Worm (Caenorhabditis elegans) whole organism, midembryonic: ENCODE results near the gene egas-3.
A peak's percentile ranks its signal among the peaks of the same experiment; 100 is the strongest.

Experiments used
- T22C8.4 ChIP-seq: fragments of 200-800 bp; sonication (Bioruptor generic); IDR thresholded peaks from 2 replicates; pipeline ENCODE4 v1.3.6; 2022; ENCODE audit warnings: missing genetic modification characterization, missing compliant biosample characterization
- cog-1 ChIP-seq: sonication (generic microtip); optimal IDR thresholded peaks from 2 replicates; lab custom pipeline; 2016; ENCODE audit warnings: missing genetic modification characterization, missing compliant biosample characterization
- flt-1 ChIP-seq: fragments of 200-800 bp; sonication (Bioruptor generic); IDR thresholded peaks from 2 replicates; pipeline ENCODE4 v1.3.6; 2022; ENCODE audit warnings: missing genetic modification characterization, missing compliant biosample characterization
- klf-2 ChIP-seq: fragments of 200-800 bp; sonication (Bioruptor generic); conservative IDR thresholded peaks from 2 replicates; pipeline ENCODE4 v1.3.6; 2022; ENCODE audit warnings: missing genetic modification reagents, missing genetic modification characterization, missing compliant biosample characterization
- med-1 ChIP-seq: sonication (generic microtip); optimal IDR thresholded peaks from 2 replicates; lab custom pipeline; 2017; ENCODE audit warnings: missing genetic modification characterization, mild to moderate bottlenecking, missing compliant biosample characterization, antibody characterized with exemption, missing genetic modification reagents; ENCODE audit not compliant: insufficient read depth
- ref-1 ChIP-seq: fragments of 200-800 bp; sonication (Bioruptor generic); conservative IDR thresholded peaks from 2 replicates; pipeline ENCODE4 v1.3.6; 2022; ENCODE audit warnings: missing genetic modification reagents, missing genetic modification characterization, missing compliant biosample characterization
- tab-1 ChIP-seq: fragments of 200-800 bp; sonication (Bioruptor generic); IDR thresholded peaks from 2 replicates; pipeline ENCODE4 v1.3.6; 2022; ENCODE audit warnings: missing genetic modification characterization, missing compliant biosample characterization
- ztf-23 ChIP-seq: fragments of 200-800 bp; sonication (Bioruptor generic); IDR thresholded peaks from 2 replicates; pipeline ENCODE4 v1.3.6; 2022; ENCODE audit warnings: missing genetic modification reagents, missing genetic modification characterization, missing compliant biosample characterization
- ztf-29 ChIP-seq: fragments of 200-800 bp; sonication (Bioruptor generic); IDR thresholded peaks from 2 replicates; pipeline ENCODE4 v1.3.6; 2022; ENCODE audit warnings: missing genetic modification reagents, missing genetic modification characterization, missing compliant biosample characterization

Gene egas-3

DNA sequence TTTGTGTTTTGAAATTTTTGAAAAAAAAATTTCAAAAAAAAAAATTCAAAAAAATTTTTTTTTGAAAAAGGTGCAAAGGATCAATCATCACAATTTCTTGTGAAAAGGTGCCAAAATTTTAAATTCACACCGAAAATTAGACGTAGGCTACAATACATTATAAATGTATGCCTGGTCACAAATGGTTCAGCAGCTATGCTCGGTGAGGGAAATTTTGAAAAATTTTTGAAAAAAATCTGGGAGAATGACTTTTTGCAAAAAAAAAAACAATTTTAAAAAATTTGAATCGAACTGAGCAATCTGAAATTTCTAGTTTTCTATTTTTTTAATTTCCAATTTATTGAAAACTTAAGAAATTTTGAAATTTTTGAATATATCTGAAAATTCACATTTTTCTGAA is at the start of gene egas-3:
Gene egas-3, minus strand, starts transcription at position 101 of the 400 bp plus-strand sequence.
- TF ChIP-seq cog-1 (tag; lab: Kevin White, UChicago): no peak
- no peak for TF ChIP-seq tab-1 (GFP tag; lab: Robert Waterston, UW)
- no peak for TF ChIP-seq ztf-29 (GFP tag; lab: Robert Waterston, UW)
- no peak for TF ChIP-seq med-1 (GFP tag; lab: Kevin White, UChicago)
- TF ChIP-seq ztf-23 (GFP tag; lab: Robert Waterston, UW): no peak
- no peak for TF ChIP-seq ref-1 (GFP tag; lab: Robert Waterston, UW)
- no peak for TF ChIP-seq klf-2

DNA sequence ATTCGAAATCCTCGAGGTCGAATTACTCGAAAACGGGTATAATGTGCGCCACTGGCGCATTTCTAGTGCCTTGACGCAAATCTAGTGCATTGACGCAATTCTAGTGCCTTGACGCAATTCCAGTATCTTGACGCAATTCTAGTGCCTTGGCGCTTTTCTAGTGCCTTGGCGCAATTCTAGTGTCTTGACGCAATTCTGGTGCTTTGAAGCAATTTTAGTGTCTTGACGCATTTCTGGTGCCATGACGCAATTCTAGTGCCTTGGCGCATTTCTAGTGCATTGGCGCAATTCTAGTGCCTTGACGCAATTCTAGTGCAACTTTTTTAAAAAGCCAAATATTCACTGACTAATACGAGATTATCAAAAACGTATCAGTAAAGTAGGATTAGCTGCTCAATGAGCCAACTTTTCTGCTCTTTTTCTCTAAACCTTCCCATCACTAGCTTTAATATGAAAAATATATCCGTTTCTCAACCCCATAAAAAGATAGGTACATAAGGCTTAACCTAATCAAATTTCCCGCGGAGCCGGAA is 48.4 kb upstream of the egas-3 start, which contains the start of gene Y69H2.17:
Gene Y69H2.17, plus strand, starts transcription at position 483 of the 533 bp plus-strand sequence.
- TF ChIP-seq T22C8.4 (no peak), tab-1 (GFP tag; lab: Robert Waterston, UW) (no peak), cog-1 (tag; lab: Kevin White, UChicago) (no peak), ztf-29 (GFP tag; lab: Robert Waterston, UW) (no peak), med-1 (GFP tag; lab: Kevin White, UChicago) (no peak), flt-1 (GFP tag; lab: Robert Waterston, UW) (no peak), ref-1 (GFP tag; lab: Robert Waterston, UW) (no peak), klf-2 (no peak), ztf-23 (GFP tag; lab: Robert Waterston, UW) (no peak)

DNA sequence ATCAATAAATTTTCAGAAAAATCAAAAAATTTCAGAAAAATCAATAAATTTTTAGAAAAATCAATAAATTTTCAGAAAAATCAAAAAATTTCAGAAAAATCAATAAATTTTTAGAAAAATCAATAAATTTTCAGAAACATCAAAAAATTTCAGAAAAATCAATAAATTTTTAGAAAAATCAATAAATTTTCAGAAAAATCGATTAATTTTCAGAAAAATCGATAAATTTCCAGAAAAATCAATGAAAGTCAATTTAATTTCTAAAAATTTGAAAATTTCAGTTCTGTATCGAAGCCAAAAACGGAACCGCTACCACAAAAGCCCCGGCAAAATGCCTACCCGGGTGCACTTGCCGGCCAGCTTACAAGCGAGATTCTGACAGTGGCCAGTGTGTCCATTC is 39.2 kb upstream of the egas-3 start:
- TF ChIP-seq T22C8.4: peak; percentile 60

DNA sequence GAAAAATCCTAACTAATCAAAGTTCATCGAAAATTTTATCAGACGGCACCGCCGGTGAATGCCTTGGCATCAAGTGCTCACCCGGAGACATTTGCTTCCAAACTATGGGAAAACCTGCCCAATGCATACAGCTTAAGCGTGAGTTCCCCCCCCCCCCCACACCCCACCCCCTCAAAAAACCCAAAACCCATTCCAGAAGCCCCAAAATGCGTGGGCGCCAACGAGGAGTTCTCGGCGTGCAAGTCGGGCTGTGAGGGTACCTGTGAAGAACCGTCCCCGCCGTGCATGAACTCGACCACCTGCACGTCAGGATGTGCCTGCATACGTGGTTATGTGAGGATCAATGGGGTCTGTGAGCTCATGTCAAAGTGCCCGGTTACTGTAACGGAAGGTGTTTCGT is 38.2 kb upstream of the egas-3 start:
- TF ChIP-seq ztf-29 (GFP tag; lab: Robert Waterston, UW) (no peak), med-1 (GFP tag; lab: Kevin White, UChicago) (no peak), T22C8.4 (no peak), cog-1 (tag; lab: Kevin White, UChicago) (no peak), tab-1 (GFP tag; lab: Robert Waterston, UW) (no peak), ref-1 (GFP tag; lab: Robert Waterston, UW) (no peak), klf-2 (no peak), ztf-23 (GFP tag; lab: Robert Waterston, UW) (no peak), flt-1 (GFP tag; lab: Robert Waterston, UW) (no peak)

DNA sequence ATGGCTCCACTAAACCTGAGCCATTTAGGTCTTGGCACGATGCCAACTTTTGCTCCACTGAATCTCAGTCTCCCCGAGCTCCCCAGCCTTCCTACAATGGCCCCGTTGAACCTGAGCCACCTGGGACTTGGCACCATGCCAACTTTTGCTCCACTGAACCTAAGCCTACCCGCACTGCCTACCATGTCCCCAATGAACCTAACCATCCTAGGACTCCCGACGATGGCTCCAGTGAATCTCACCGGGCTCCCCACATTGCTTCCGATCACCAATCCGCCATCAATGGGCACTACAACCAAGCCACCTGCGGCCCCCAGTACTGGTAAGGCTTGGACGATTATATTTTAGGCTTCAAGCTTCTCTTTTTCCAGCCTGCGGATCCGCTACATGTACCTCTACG is 35.7 kb upstream of the egas-3 start:
- TF ChIP-seq cog-1 (tag; lab: Kevin White, UChicago): no peak
- TF ChIP-seq med-1 (GFP tag; lab: Kevin White, UChicago): no peak
- TF ChIP-seq ztf-29 (GFP tag; lab: Robert Waterston, UW): no peak
- TF ChIP-seq ref-1 (GFP tag; lab: Robert Waterston, UW): no peak
- TF ChIP-seq ztf-23 (GFP tag; lab: Robert Waterston, UW): no peak
- no peak for TF ChIP-seq T22C8.4
- TF ChIP-seq klf-2: no peak
- TF ChIP-seq flt-1 (GFP tag; lab: Robert Waterston, UW): no peak
- TF ChIP-seq tab-1 (GFP tag; lab: Robert Waterston, UW): no peak

DNA sequence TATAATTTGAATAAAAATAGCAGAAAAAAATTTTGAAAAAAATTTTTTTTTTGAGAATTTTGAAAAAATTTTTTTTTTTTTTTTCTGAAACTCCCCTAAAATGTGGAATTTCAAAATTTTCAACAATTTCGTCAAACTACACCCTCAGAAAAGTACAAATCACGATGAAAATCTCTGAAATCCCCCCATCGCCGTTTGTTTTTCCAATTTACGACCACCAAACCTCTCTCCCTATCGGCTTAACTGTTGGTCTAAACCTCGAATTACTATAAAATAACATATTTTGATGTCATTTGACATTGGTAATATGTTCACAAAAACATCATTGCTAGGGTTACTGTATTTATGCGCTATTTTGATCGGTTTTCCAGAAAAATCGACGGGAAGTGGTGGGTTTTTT is 33.9 kb upstream of the egas-3 start, which contains the start of gene Y69H2.10:
Gene Y69H2.10, plus strand, starts transcription at position 301 of the 400 bp plus-strand sequence.
- TF ChIP-seq klf-2: no peak
- TF ChIP-seq cog-1 (tag; lab: Kevin White, UChicago): no peak
- no peak for TF ChIP-seq T22C8.4
- TF ChIP-seq med-1 (GFP tag; lab: Kevin White, UChicago): no peak
- no peak for TF ChIP-seq ref-1 (GFP tag; lab: Robert Waterston, UW)
- no peak for TF ChIP-seq tab-1 (GFP tag; lab: Robert Waterston, UW)
- no peak for TF ChIP-seq ztf-23 (GFP tag; lab: Robert Waterston, UW)

DNA sequence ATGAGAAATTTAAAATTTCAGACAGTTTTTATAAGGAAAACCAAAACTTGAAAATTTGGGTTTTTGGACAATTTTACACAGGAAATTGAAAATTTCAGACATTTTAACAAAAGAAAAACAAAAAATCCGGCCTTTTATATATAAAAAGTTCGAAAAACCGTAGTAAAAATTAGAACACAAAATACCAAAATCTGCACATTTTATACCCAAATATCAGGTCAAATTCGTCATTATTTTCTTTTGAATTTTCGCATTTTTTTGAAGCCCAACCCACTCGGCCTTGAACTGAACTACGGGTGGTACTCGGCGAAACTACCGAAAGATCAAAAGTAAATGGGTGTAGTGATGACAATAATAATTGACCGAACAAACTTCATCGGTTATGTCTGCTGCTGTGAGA is 31.0 kb upstream of the egas-3 start:
- no peak for TF ChIP-seq ref-1 (GFP tag; lab: Robert Waterston, UW)
- TF ChIP-seq med-1 (GFP tag; lab: Kevin White, UChicago): no peak
- no peak for TF ChIP-seq cog-1 (tag; lab: Kevin White, UChicago)
- TF ChIP-seq T22C8.4: no peak
- TF ChIP-seq flt-1 (GFP tag; lab: Robert Waterston, UW): no peak
- no peak for TF ChIP-seq ztf-23 (GFP tag; lab: Robert Waterston, UW)
- no peak for TF ChIP-seq tab-1 (GFP tag; lab: Robert Waterston, UW)
- no peak for TF ChIP-seq ztf-29 (GFP tag; lab: Robert Waterston, UW)
- TF ChIP-seq klf-2: no peak

DNA sequence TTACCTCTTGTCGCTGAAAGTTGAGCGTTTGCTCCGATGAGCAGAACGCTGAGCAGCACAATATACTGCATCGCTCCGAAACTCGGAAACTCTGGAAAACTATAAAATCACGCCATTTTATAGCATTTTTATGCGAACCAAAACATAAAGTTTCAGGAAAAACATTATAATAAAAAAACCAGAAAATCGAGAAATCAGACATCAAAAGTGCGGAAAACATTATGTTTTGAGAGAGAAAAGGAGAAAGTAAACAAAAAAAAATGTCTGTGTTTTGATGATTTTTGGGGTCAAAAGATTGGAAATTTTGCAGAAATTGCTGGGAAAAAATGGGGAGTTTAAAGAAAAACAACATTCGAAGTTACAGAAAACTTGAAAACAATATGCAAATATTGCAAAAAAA is 27.9 kb upstream of the egas-3 start, which contains the start of gene Y69H2.3:
Gene Y69H2.3, minus strand, starts transcription at position 101 of the 400 bp plus-strand sequence.
- TF ChIP-seq med-1 (GFP tag; lab: Kevin White, UChicago): no peak
- no peak for TF ChIP-seq klf-2
- TF ChIP-seq ref-1 (GFP tag; lab: Robert Waterston, UW): no peak
- TF ChIP-seq ztf-23 (GFP tag; lab: Robert Waterston, UW): no peak
- no peak for TF ChIP-seq ztf-29 (GFP tag; lab: Robert Waterston, UW)
- TF ChIP-seq cog-1 (tag; lab: Kevin White, UChicago): no peak
- no peak for TF ChIP-seq tab-1 (GFP tag; lab: Robert Waterston, UW)
- no peak for TF ChIP-seq T22C8.4
- TF ChIP-seq flt-1 (GFP tag; lab: Robert Waterston, UW): no peak

DNA sequence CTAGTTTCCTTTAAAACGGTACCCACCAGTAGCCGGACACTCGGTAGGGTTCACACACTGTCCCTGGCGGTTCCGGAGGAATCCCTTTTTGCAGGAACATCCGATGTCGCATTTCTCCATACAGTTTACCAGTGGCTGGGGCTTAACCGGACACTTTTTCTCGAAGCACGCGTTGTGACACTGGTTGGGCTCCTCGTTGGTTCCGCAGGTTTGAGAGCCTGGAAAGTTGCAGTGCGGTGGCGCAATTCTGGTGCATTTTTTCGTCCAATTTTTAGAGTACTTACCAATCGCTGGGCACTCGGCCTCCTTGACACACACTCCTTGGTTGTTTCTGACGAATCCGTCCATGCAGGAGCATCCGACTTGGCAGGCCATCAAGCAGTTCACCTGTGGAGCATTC is 26.2 kb upstream of the egas-3 start:
- no peak for TF ChIP-seq ztf-23 (GFP tag; lab: Robert Waterston, UW)
- no peak for TF ChIP-seq med-1 (GFP tag; lab: Kevin White, UChicago)
- no peak for TF ChIP-seq cog-1 (tag; lab: Kevin White, UChicago)
- TF ChIP-seq ref-1 (GFP tag; lab: Robert Waterston, UW): no peak
- no peak for TF ChIP-seq flt-1 (GFP tag; lab: Robert Waterston, UW)
- TF ChIP-seq ztf-29 (GFP tag; lab: Robert Waterston, UW): no peak
- no peak for TF ChIP-seq klf-2
- no peak for TF ChIP-seq tab-1 (GFP tag; lab: Robert Waterston, UW)
- TF ChIP-seq T22C8.4: no peak
